Worm (Caenorhabditis elegans): ENCODE measurements around the gene moc-5.

Gene moc-5

ce11 chrX:9529360-9529759 is 36.4 kb downstream of the moc-5 start, which contains the start of gene C07B5.4:
Gene C07B5.4, plus strand, starts transcription at chrX:9529660.
- TF ChIP-seq unc-62 (GFP tag; optimal IDR thresholded peaks at IDR 0.05): no peak

- TF ChIP-seq unc-62 (GFP tag; optimal IDR thresholded peaks at IDR 0.05): no peak
Measured at ce11 chrX:9527898-9528297, 37.9 kb downstream of the moc-5 start.

DNA sequence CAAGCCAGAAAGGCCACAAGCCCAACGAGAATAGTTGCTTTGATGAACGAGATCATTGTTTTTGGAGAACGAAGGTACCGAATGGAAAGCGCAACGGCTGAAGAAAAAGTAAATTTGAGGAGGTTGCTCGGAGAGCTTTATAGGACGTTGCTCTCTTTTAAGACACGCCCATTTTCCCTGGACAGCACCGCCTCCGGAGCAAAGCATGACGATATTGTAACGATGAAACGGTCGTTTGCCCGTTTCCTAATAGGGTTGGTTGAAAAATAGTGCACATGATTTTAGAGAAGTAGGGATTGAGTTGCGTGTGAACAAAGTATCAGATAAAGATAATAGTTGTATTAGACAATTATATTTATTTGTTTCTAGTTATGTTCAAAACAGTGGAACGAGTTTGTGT is 42.7 kb downstream of the moc-5 start, which contains the start of gene C07B5.3:
TSS of gene C07B5.3 (minus strand) at position 101 of the 400 bp plus-strand sequence.
- TF ChIP-seq unc-62 (GFP tag; optimal IDR thresholded peaks at IDR 0.05): no peak

DNA sequence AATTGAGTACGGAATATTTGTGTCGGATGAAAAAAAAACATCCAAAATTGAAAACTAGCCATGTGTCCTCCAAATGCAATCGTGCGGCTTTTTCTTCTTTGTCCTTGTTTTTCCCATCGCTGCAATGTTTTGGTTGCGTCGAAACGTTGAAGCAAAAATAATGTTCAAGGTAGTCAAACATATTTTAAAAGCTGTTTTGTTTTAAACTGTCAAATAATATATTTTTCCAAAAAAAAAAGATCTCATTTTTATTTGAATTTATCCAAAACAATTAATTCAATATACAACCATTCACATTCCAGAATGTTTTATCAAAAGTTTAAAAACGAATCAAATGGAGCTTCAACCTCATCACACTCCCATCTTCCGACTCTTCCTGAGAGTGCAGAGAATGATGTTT is 47.1 kb downstream of the moc-5 start, which contains the start of gene C07B5.6:
TSS of gene C07B5.6 (plus strand) at position 301 of the 400 bp plus-strand sequence.
- TF ChIP-seq unc-62 (GFP tag; optimal IDR thresholded peaks at IDR 0.05): no peak

DNA sequence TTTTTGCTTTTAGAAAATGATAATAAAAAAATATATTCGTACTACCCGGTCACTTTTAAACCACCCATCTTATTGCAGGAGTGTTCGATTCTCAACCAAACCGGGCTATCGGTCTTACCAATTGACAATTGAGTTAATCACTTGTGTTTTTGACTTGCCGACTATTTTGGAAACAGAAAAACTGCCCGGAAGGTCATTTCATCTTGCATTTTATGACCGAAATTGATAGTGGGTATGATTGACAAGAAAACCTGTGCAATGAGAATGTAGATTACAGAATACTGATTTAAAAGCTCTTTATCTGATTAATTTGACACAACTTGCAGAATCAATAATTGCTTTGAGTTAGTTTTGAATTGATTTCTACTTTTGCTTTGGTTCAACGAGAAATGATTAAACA is 48.7 kb downstream of the moc-5 start, which contains the start of gene C07B5.2:
TSS of gene C07B5.2 (minus strand) at position 101 of the 400 bp plus-strand sequence.
- no peak for TF ChIP-seq unc-62 (GFP tag; optimal IDR thresholded peaks at IDR 0.05)

DNA sequence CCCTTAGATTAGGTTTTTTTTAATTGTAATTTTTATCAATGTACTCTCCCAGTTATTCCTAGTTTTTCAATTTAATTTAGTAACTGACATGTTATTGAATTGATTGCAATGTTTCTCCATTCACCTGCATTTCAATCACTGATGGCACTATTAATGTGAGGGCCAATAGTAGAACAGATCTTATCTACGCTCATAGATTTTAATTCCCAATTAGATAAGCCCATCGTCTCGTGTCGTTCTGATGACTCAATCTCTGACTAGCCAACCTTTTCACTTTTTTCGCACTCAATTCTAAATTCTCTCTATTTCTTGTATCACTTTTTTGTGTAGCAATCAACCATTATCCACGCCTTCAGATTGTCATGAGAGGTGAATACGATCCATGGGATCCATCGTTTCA is 53.3 kb downstream of the moc-5 start:
- no peak for TF ChIP-seq unc-62 (GFP tag; optimal IDR thresholded peaks at IDR 0.05)

All from whole organism, dauer.